Fruit fly (Drosophila melanogaster) whole organism, embryonic: ENCODE measurements around the gene CG17327.
A peak's percentile ranks its signal among the peaks of the same experiment; 100 is the strongest.

Experiments
- Abd-B ChIP-seq: fragments of 200-800 bp; sonication (Bioruptor generic); optimal IDR thresholded peaks from 2 replicates; lab custom pipeline; 2018; ENCODE audit warnings: missing biosample characterization, mild to moderate bottlenecking, missing genetic modification characterization, moderate library complexity
- Atf6 ChIP-seq: fragments of 200-800 bp; sonication (Bioruptor generic); IDR thresholded peaks from 2 replicates; pipeline ENCODE4 v1.3.6; 2022; ENCODE audit warnings: missing biosample characterization, missing genetic modification characterization
- Bgb ChIP-seq: fragments of 200-800 bp; sonication (Bioruptor generic); IDR thresholded peaks from 2 replicates; pipeline ENCODE4 v1.3.6; 2022; ENCODE audit warnings: missing biosample characterization, missing genetic modification characterization; ENCODE audit not compliant: partially characterized antibody
- C15 ChIP-seq: fragments of 200-800 bp; sonication (Bioruptor generic); IDR thresholded peaks from 3 replicates; pipeline ENCODE4 v1.3.6; 2022; ENCODE audit warnings: missing biosample characterization, missing genetic modification characterization
- CG12942 ChIP-seq: fragments of 200-800 bp; sonication (Bioruptor generic); optimal IDR thresholded peaks from 3 replicates; lab custom pipeline; 2016; ENCODE audit warnings: missing biosample characterization, missing genetic modification characterization
- CG13123 ChIP-seq: fragments of 200-800 bp; sonication (Bioruptor generic); optimal IDR thresholded peaks from 2 replicates; lab custom pipeline; 2016; ENCODE audit warnings: missing biosample characterization, missing genetic modification characterization
- CG16863 ChIP-seq: fragments of 200-800 bp; sonication (Bioruptor generic); optimal IDR thresholded peaks from 3 replicates; lab custom pipeline; 2016; ENCODE audit warnings: missing biosample characterization, missing genetic modification characterization
- CG17328 ChIP-seq: fragments of 200-800 bp; sonication (Bioruptor generic); IDR thresholded peaks from 2 replicates; pipeline ENCODE4 v1.3.6; 2022; ENCODE audit warnings: missing biosample characterization, missing genetic modification characterization
- CG18599 ChIP-seq: fragments of 200-800 bp; sonication (Bioruptor generic); optimal IDR thresholded peaks from 3 replicates; lab custom pipeline; 2017; ENCODE audit warnings: missing biosample characterization, missing genetic modification characterization, mild to moderate bottlenecking, moderate library complexity, missing genetic modification reagents
- CG2889 ChIP-seq: fragments of 200-800 bp; sonication (Bioruptor generic); IDR thresholded peaks from 3 replicates; pipeline ENCODE4 v1.3.6; 2022; ENCODE audit warnings: missing biosample characterization, missing genetic modification characterization
- CG31365 ChIP-seq: fragments of 200-800 bp; sonication (Bioruptor generic); optimal IDR thresholded peaks from 2 replicates; lab custom pipeline; 2018; ENCODE audit warnings: missing biosample characterization, mild to moderate bottlenecking, missing genetic modification characterization
- CG33557 ChIP-seq: fragments of 200-800 bp; sonication (Bioruptor generic); optimal IDR thresholded peaks from 2 replicates; lab custom pipeline; 2019; ENCODE audit warnings: missing biosample characterization, mild to moderate bottlenecking, missing genetic modification characterization, moderate library complexity
- CG3407 ChIP-seq: fragments of 200-800 bp; sonication (Bioruptor generic); optimal IDR thresholded peaks from 2 replicates; lab custom pipeline; 2018; ENCODE audit warnings: missing biosample characterization, mild to moderate bottlenecking, missing genetic modification characterization
- CG34376 ChIP-seq: fragments of 200-800 bp; sonication (Bioruptor generic); optimal IDR thresholded peaks from 2 replicates; lab custom pipeline; 2018; ENCODE audit warnings: missing biosample characterization, mild to moderate bottlenecking, missing genetic modification characterization
- CG42726 ChIP-seq: fragments of 200-800 bp; sonication (Bioruptor generic); IDR thresholded peaks from 2 replicates; pipeline ENCODE4 v1.3.6; 2022; ENCODE audit warnings: missing biosample characterization, missing genetic modification characterization; ENCODE audit not compliant: partially characterized antibody
- CG4404 ChIP-seq: fragments of 200-800 bp; sonication (Bioruptor generic); IDR thresholded peaks from 2 replicates; pipeline ENCODE4 v1.3.6; 2022; ENCODE audit warnings: missing biosample characterization, missing genetic modification characterization
- CG5245 ChIP-seq: fragments of 200-800 bp; sonication (Bioruptor generic); optimal IDR thresholded peaks from 3 replicates; lab custom pipeline; 2016; ENCODE audit warnings: missing biosample characterization, missing genetic modification characterization
- CG6654 ChIP-seq: fragments of 200-800 bp; sonication (Bioruptor generic); optimal IDR thresholded peaks from 2 replicates; lab custom pipeline; 2017; ENCODE audit warnings: missing biosample characterization, mild to moderate bottlenecking, missing genetic modification characterization
- CG6765 ChIP-seq: fragments of 200-800 bp; sonication (Bioruptor generic); optimal IDR thresholded peaks from 3 replicates; lab custom pipeline; 2017; ENCODE audit warnings: missing biosample characterization, mild to moderate bottlenecking, missing genetic modification characterization
- CG7987 ChIP-seq: fragments of 200-800 bp; sonication (Bioruptor generic); optimal IDR thresholded peaks from 2 replicates; lab custom pipeline; 2018; ENCODE audit warnings: missing biosample characterization, mild to moderate bottlenecking, missing genetic modification characterization, moderate library complexity
- CG8281 ChIP-seq: fragments of 200-800 bp; sonication (Bioruptor generic); optimal IDR thresholded peaks from 2 replicates; lab custom pipeline; 2018; ENCODE audit warnings: missing biosample characterization, mild to moderate bottlenecking, missing genetic modification characterization, moderate library complexity
- CG8388 ChIP-seq: fragments of 200-800 bp; sonication (Bioruptor generic); optimal IDR thresholded peaks from 2 replicates; lab custom pipeline; 2019; ENCODE audit warnings: missing biosample characterization, mild to moderate bottlenecking, missing genetic modification characterization, moderate library complexity
- CHES-1-like ChIP-seq: fragments of 200-800 bp; sonication (Bioruptor generic); optimal IDR thresholded peaks from 2 replicates; lab custom pipeline; 2016; ENCODE audit warnings: missing biosample characterization, missing genetic modification characterization
- D ChIP-seq, 2 experiments: fragments of 200-800 bp in 1 of 2; fragments of >200 bp in 1 of 2; sonication (Bioruptor generic) in 1 of 2; optimal IDR thresholded peaks; 2 replicates in 1 of 2; 3 replicates in 1 of 2; lab custom pipeline; 2017; ENCODE audit warnings: mild to moderate bottlenecking in 1 of 2, missing biosample characterization in 1 of 2, missing genetic modification characterization in 1 of 2, missing genetic modification reagents in 1 of 2
- Dad ChIP-seq: fragments of 200-800 bp; sonication (Bioruptor generic); optimal IDR thresholded peaks from 3 replicates; lab custom pipeline; 2016; ENCODE audit warnings: missing biosample characterization, missing genetic modification characterization
- HLH54F ChIP-seq: fragments of 200-800 bp; sonication (Bioruptor generic); optimal IDR thresholded peaks from 3 replicates; lab custom pipeline; 2016; ENCODE audit warnings: missing biosample characterization, missing genetic modification characterization
- Hr3 ChIP-seq: fragments of 200-800 bp; sonication (Bioruptor generic); optimal IDR thresholded peaks from 3 replicates; lab custom pipeline; 2016; ENCODE audit warnings: missing biosample characterization, missing genetic modification characterization
- Nf-YA ChIP-seq: fragments of 200-800 bp; sonication (Bioruptor generic); IDR thresholded peaks from 2 replicates; pipeline ENCODE4 v1.3.6; 2022; ENCODE audit warnings: missing biosample characterization, missing genetic modification characterization
- PHDP ChIP-seq: fragments of 200-800 bp; sonication (Bioruptor generic); optimal IDR thresholded peaks from 3 replicates; lab custom pipeline; 2018; ENCODE audit warnings: missing biosample characterization, mild to moderate bottlenecking, missing genetic modification characterization, moderate library complexity
- Rfx ChIP-seq: fragments of 200-800 bp; sonication (Bioruptor generic); IDR thresholded peaks from 2 replicates; pipeline ENCODE4 v1.3.6; 2022; ENCODE audit warnings: missing biosample characterization, missing genetic modification characterization
- Vsx1 ChIP-seq: fragments of 200-800 bp; sonication (Bioruptor generic); optimal IDR thresholded peaks from 2 replicates; lab custom pipeline; 2017; ENCODE audit warnings: missing biosample characterization, mild to moderate bottlenecking, missing genetic modification characterization, missing genetic modification reagents
- bsh ChIP-seq, 2 experiments: fragments of 200-800 bp; sonication (Bioruptor generic); optimal IDR thresholded peaks; 2 replicates each; lab custom pipeline; 2017 to 2018; ENCODE audit warnings: mild to moderate bottlenecking in 2 of 2, missing biosample characterization in 2 of 2, missing genetic modification characterization in 2 of 2, moderate library complexity in 1 of 2
- chinmo ChIP-seq: fragments of 200-800 bp; sonication (Bioruptor generic); IDR thresholded peaks from 4 replicates; pipeline ENCODE4 v1.3.6; 2022; ENCODE audit warnings: missing biosample characterization, missing genetic modification characterization; ENCODE audit not compliant: partially characterized antibody
- fu2 ChIP-seq: fragments of 200-800 bp; sonication (Bioruptor generic); optimal IDR thresholded peaks from 2 replicates; lab custom pipeline; 2016; ENCODE audit warnings: missing biosample characterization, missing genetic modification characterization
- gem ChIP-seq: fragments of 200-800 bp; sonication (Bioruptor generic); optimal IDR thresholded peaks from 2 replicates; lab custom pipeline; 2019; ENCODE audit warnings: missing biosample characterization, mild to moderate bottlenecking, missing genetic modification characterization, moderate library complexity
- h ChIP-seq: fragments of >200 bp; optimal IDR thresholded peaks from 2 replicates; lab custom pipeline; 2017
- ham ChIP-seq: fragments of 200-800 bp; sonication (Bioruptor generic); IDR thresholded peaks from 2 replicates; pipeline ENCODE4 v1.3.6; 2022; ENCODE audit warnings: missing biosample characterization, missing genetic modification characterization
- ind ChIP-seq: fragments of 200-800 bp; sonication (Bioruptor generic); optimal IDR thresholded peaks from 3 replicates; lab custom pipeline; 2016; ENCODE audit warnings: missing biosample characterization, missing genetic modification characterization
- kni ChIP-seq: fragments of 200-800 bp; sonication (Bioruptor generic); optimal IDR thresholded peaks from 3 replicates; lab custom pipeline; 2017; ENCODE audit warnings: mild to moderate bottlenecking, missing biosample characterization, missing genetic modification reagents, missing genetic modification characterization
- nerfin-2 ChIP-seq: fragments of 200-800 bp; sonication (Bioruptor generic); IDR thresholded peaks from 2 replicates; pipeline ENCODE4 v1.3.6; 2022; ENCODE audit warnings: missing biosample characterization, missing genetic modification characterization; ENCODE audit not compliant: partially characterized antibody
- nom ChIP-seq: fragments of 200-800 bp; sonication (Bioruptor generic); optimal IDR thresholded peaks from 2 replicates; lab custom pipeline; 2017; ENCODE audit warnings: missing biosample characterization, missing genetic modification characterization, mild to moderate bottlenecking, moderate library complexity, missing genetic modification reagents
- pho ChIP-seq: fragments of 200-800 bp; sonication (Bioruptor generic); optimal IDR thresholded peaks from 2 replicates; lab custom pipeline; 2016; ENCODE audit warnings: missing biosample characterization, missing genetic modification characterization
- ranshi ChIP-seq: fragments of 200-800 bp; sonication (Bioruptor generic); IDR thresholded peaks from 2 replicates; pipeline ENCODE4 v1.3.6; 2022; ENCODE audit warnings: missing biosample characterization, missing genetic modification characterization
- sens-2 ChIP-seq: fragments of 200-800 bp; sonication (Bioruptor generic); IDR thresholded peaks from 2 replicates; pipeline ENCODE4 v1.3.6; 2022; ENCODE audit warnings: missing biosample characterization, missing genetic modification characterization
- toy ChIP-seq: fragments of 200-800 bp; sonication (Bioruptor generic); IDR thresholded peaks from 2 replicates; pipeline ENCODE4 v1.3.6; 2022; ENCODE audit warnings: missing biosample characterization, missing genetic modification characterization
- usp ChIP-seq: fragments of >200 bp; optimal IDR thresholded peaks from 2 replicates; lab custom pipeline; 2017; ENCODE audit warnings: missing biosample characterization, missing genetic modification characterization
- yki ChIP-seq: fragments of >200 bp; optimal IDR thresholded peaks from 3 replicates; lab custom pipeline; 2018
- zen2 ChIP-seq: fragments of 200-800 bp; sonication (Bioruptor generic); IDR thresholded peaks from 3 replicates; pipeline ENCODE4 v1.3.6; 2022; ENCODE audit warnings: missing biosample characterization, missing genetic modification characterization; ENCODE audit not compliant: partially characterized antibody

Gene CG17327

dm6 chr3R:12982167-12982981 lies 15.2 kb downstream of the CG17327 start (continued):
- TF ChIP-seq fu2 (GFP tag; lab: Kevin White, UChicago) (no peak), CG8281 (tag; lab: Kevin White, UChicago) (peak; percentile 51), h (lab: Kevin White, UChicago) (no peak), CG13123 (no peak), zen2 (GFP tag; lab: Robert Waterston, UW) (no peak), kni (GFP tag; lab: Kevin White, UChicago) (peak; percentile 29), CG4404 (no peak), CG17328 (GFP tag; lab: Robert Waterston, UW) (peak; percentile 57; the same call in 1 of the 2 replicates), nerfin-2 (GFP tag; lab: Robert Waterston, UW) (no peak), nom (GFP tag; lab: Kevin White, UChicago) (peak; percentile 58), CG42726 (no peak), CG33557 (GFP tag; lab: Kevin White, UChicago) (no peak), D (optimal IDR thresholded peaks at IDR 0.05; lab: Kevin White, UChicago) (no peak), D (GFP tag; optimal IDR thresholded peaks at IDR 0.05; lab: Kevin White, UChicago) (peak; percentile 31), HLH54F (GFP tag; lab: Kevin White, UChicago) (no peak), CG6654 (GFP tag; lab: Kevin White, UChicago) (peak; percentile 5), Atf6 (GFP tag; lab: Robert Waterston, UW) (peak; percentile 74), bsh (GFP tag; optimal IDR thresholded peaks at IDR 0.05; lab: Kevin White, UChicago) (peak; percentile 23 to 67), Vsx1 (GFP tag; lab: Kevin White, UChicago) (peak; percentile 64), Bgb (GFP tag; lab: Robert Waterston, UW) (no peak; the same call in 1 of the 2 replicates), Nf-YA (GFP tag; lab: Robert Waterston, UW) (no peak), usp (GFP tag; lab: Kevin White, UChicago) (no peak), sens-2 (0 out of 2 replicates have a peak, but pooled peaks have one; percentile 7), Hr3 (GFP tag; lab: Kevin White, UChicago) (peak; percentile 3), CG12942 (GFP tag; lab: Kevin White, UChicago) (peak; percentile 20), CG5245 (GFP tag; lab: Kevin White, UChicago) (no peak), CG34376 (peak; percentile 86), pho (GFP tag; lab: Kevin White, UChicago) (no peak), Dad (GFP tag; lab: Kevin White, UChicago) (no peak), CG7987 (GFP tag; lab: Kevin White, UChicago) (no peak), ind (GFP tag; lab: Kevin White, UChicago) (peak; percentile 65), CG31365 (tag; lab: Kevin White, UChicago) (no peak), PHDP (tag; lab: Kevin White, UChicago) (peak; percentile 83), CG3407 (GFP tag; lab: Kevin White, UChicago) (no peak), CG2889 (GFP tag; lab: Robert Waterston, UW) (peak; percentile 76), ham (GFP tag; lab: Robert Waterston, UW) (no peak), yki (no peak), Abd-B (peak; percentile 67), chinmo (GFP tag; lab: Robert Waterston, UW) (0 out of 4 replicates have a peak, but pooled peaks have one; percentile 43), CG6765 (peak; percentile 78), gem (tag; lab: Kevin White, UChicago) (peak; percentile 82), CHES-1-like (GFP tag; lab: Kevin White, UChicago) (no peak), Rfx (GFP tag; lab: Robert Waterston, UW) (peak; percentile 80; the same call in 1 of the 2 replicates), CG18599 (peak; percentile 81), ranshi (GFP tag; lab: Robert Waterston, UW) (peak; percentile 58; the same call in 1 of the 2 replicates), toy (GFP tag; lab: Robert Waterston, UW) (no peak), CG16863 (no peak), CG8388 (GFP tag; lab: Kevin White, UChicago) (peak; percentile 35), C15 (GFP tag; lab: Robert Waterston, UW) (no peak)
